Worm (Caenorhabditis elegans): Measurements from ENCODE around the gene F26F2.10.

The F26F2.10 gene

ce11 chrV:20580511-20581040, 14.1 kb downstream of the F26F2.10 start, which contains the start of gene F26F2.7 (continued):
- peak; percentile 37 for TF ChIP-seq sptf-2 (GFP tag; optimal IDR thresholded peaks at IDR 0.05)
- TF ChIP-seq ztf-3 (GFP tag; optimal IDR thresholded peaks at IDR 0.05), result no peak
- 0 out of 2 replicates have a peak, but pooled peaks have one; percentile 20 for TF ChIP-seq B0019.2 (GFP tag; conservative IDR thresholded peaks at IDR 0.05)
- peak; percentile 41 for TF ChIP-seq gei-17 (GFP tag; optimal IDR thresholded peaks at IDR 0.05)
- no peak for TF ChIP-seq ztf-25 (GFP tag; IDR thresholded peaks at IDR 0.05)
- TF ChIP-seq ceh-100 (GFP tag; IDR thresholded peaks at IDR 0.05), result no peak
- TF ChIP-seq somi-1 (GFP tag; optimal IDR thresholded peaks at IDR 0.05), result peak; percentile 29
- TF ChIP-seq lag-1 (GFP tag; IDR thresholded peaks at IDR 0.05), result no peak

ce11 chrV:20579534-20579933, 15.1 kb downstream of the F26F2.10 start, which contains the start of gene F26F2.8:
TSS of gene F26F2.8 (plus strand) at chrV:20579546.
- TF ChIP-seq efl-1 (GFP tag; optimal IDR thresholded peaks at IDR 0.05) (no peak), nfyb-1 (GFP tag; IDR thresholded peaks at IDR 0.05) (no peak), hsf-1 (GFP tag; IDR thresholded peaks at IDR 0.05) (no peak), K12H6.12 (tag; optimal IDR thresholded peaks at IDR 0.05) (no peak), F57C9.4 (tag; optimal IDR thresholded peaks at IDR 0.05) (no peak), egrh-3 (GFP tag; IDR thresholded peaks at IDR 0.05) (no peak), mcd-1 (GFP tag; IDR thresholded peaks at IDR 0.05) (no peak), T07F8.4 (tag; optimal IDR thresholded peaks at IDR 0.05) (no peak), madf-6 (GFP tag; IDR thresholded peaks at IDR 0.05) (no peak)

ce11 chrV:20574872-20575271, 19.8 kb downstream of the F26F2.10 start:
- TF ChIP-seq B0019.2 (GFP tag; conservative IDR thresholded peaks at IDR 0.05) (no peak), rpc-1 (optimal IDR thresholded peaks at IDR 0.05) (no peak), rpc-1 (tag; optimal IDR thresholded peaks at IDR 0.05) (no peak), madf-3 (GFP tag; IDR thresholded peaks at IDR 0.05) (no peak), aptf-2 (GFP tag; conservative IDR thresholded peaks at IDR 0.05) (no peak), sdz-38 (tag; optimal IDR thresholded peaks at IDR 0.05) (no peak), rec-8 (tag; optimal IDR thresholded peaks at IDR 0.05) (no peak), nhr-179 (tag; optimal IDR thresholded peaks at IDR 0.05) (no peak), F33H1.4 (GFP tag; IDR thresholded peaks at IDR 0.05) (no peak), ceh-91 (GFP tag; IDR thresholded peaks at IDR 0.05) (no peak), ceh-58 (GFP tag; IDR thresholded peaks at IDR 0.05) (no peak), repo-1 (tag; optimal IDR thresholded peaks at IDR 0.05) (no peak), ztf-25 (GFP tag; IDR thresholded peaks at IDR 0.05) (no peak), bed-2 (GFP tag; IDR thresholded peaks at IDR 0.05) (no peak), tbx-9 (tag; optimal IDR thresholded peaks at IDR 0.05; ENCODE audit: borderline replicate concordance) (no peak), mes-4 (tag; optimal IDR thresholded peaks at IDR 0.05) (no peak)

- TF ChIP-seq dpl-1 (GFP tag; optimal IDR thresholded peaks at IDR 0.05) (no peak), nhr-179 (tag; optimal IDR thresholded peaks at IDR 0.05) (no peak), snpc-1.3 (tag; optimal IDR thresholded peaks at IDR 0.05; ENCODE audit: insufficient read depth) (no peak), chd-7 (tag; optimal IDR thresholded peaks at IDR 0.05) (no peak), egl-44 (GFP tag; IDR thresholded peaks at IDR 0.05) (no peak), hmg-20 (GFP tag; IDR thresholded peaks at IDR 0.05) (no peak), F49E8.2 (tag; optimal IDR thresholded peaks at IDR 0.05; ENCODE audit: insufficient read depth) (no peak), rpc-1 (optimal IDR thresholded peaks at IDR 0.05) (no peak), rpc-1 (tag; optimal IDR thresholded peaks at IDR 0.05) (no peak), F52B5.7 (tag; optimal IDR thresholded peaks at IDR 0.05) (no peak), pha-4 (tag; optimal IDR thresholded peaks at IDR 0.05) (no peak), athp-1 (tag; optimal IDR thresholded peaks at IDR 0.05) (no peak), sptf-2 (GFP tag; optimal IDR thresholded peaks at IDR 0.05) (no peak), ztf-25 (GFP tag; IDR thresholded peaks at IDR 0.05) (no peak), ceh-58 (GFP tag; IDR thresholded peaks at IDR 0.05) (no peak), nfya-1 (tag; optimal IDR thresholded peaks at IDR 0.05; ENCODE audit: borderline replicate concordance, insufficient read depth) (no peak)
Measured at ce11 chrV:20574314-20574713, 20.3 kb downstream of the F26F2.10 start, which contains the start of gene clec-263. TSS of gene clec-263 (plus strand) at chrV:20574614.

Measured in whole organism, young adult.